Worm (Caenorhabditis elegans) whole organism, midembryonic: Measurements from ENCODE around the gene H41C03.2.

ENCODE experiments used
- flt-1 ChIP-seq: fragments of 200-800 bp; sonication (Bioruptor generic); IDR thresholded peaks from 2 replicates; pipeline ENCODE4 v1.3.6; 2022; ENCODE audit warnings: missing genetic modification characterization, missing compliant biosample characterization
- med-1 ChIP-seq: sonication (generic microtip); optimal IDR thresholded peaks from 2 replicates; lab custom pipeline; 2017; ENCODE audit warnings: missing genetic modification characterization, mild to moderate bottlenecking, missing compliant biosample characterization, antibody characterized with exemption, missing genetic modification reagents; ENCODE audit not compliant: insufficient read depth

ce11 chrII:5819655-5820054 is 32.3 kb downstream of the H41C03.2 start:
- TF ChIP-seq flt-1 (GFP tag; lab: Robert Waterston, UW): peak; percentile 52; the same call in 1 of the 2 replicates
- no peak for TF ChIP-seq med-1 (GFP tag; lab: Kevin White, UChicago)
